Fruit fly (Drosophila melanogaster): ENCODE measurements around the gene bocks.

The bocks gene

DNA sequence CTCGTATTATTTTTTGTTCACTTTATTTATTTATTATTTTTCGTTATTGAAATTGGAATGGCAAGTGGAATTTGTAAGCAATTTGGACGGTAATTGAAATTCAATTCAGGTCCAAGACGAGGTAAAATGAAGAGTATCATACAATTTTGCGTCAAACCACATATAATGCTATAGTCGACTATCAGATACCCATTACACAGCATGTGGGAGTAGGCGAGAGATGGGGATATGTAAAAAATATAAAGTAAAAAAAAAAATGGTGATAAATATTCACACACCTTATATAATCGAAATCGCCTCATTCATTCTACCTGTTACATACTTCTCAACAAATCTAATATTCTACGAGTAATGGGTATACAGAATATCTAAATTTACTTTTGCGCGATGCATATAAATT is 21.4 kb upstream of the bocks start (continued):
- peak; percentile 23 for TF ChIP-seq topi (GFP tag; optimal IDR thresholded peaks at IDR 0.05)
- TF ChIP-seq Hr38 (GFP tag; optimal IDR thresholded peaks at IDR 0.05) = no peak
- no peak for TF ChIP-seq achi (GFP tag; optimal IDR thresholded peaks at IDR 0.05)
- TF ChIP-seq fd59A (GFP tag; optimal IDR thresholded peaks at IDR 0.05) = no peak
- TF ChIP-seq spab (GFP tag; optimal IDR thresholded peaks at IDR 0.05) = no peak
- TF ChIP-seq CG10669 (GFP tag; optimal IDR thresholded peaks at IDR 0.05) = no peak
- no peak for TF ChIP-seq Blimp-1 (GFP tag; optimal IDR thresholded peaks at IDR 0.05)
- no peak for TF ChIP-seq OdsH (GFP tag; optimal IDR thresholded peaks at IDR 0.05)
- no peak for TF ChIP-seq CG7368 (GFP tag; optimal IDR thresholded peaks at IDR 0.05)
- TF ChIP-seq CG6808 (GFP tag; optimal IDR thresholded peaks at IDR 0.05) = no peak
- peak; percentile 39 for TF ChIP-seq vri (GFP tag; optimal IDR thresholded peaks at IDR 0.05)

DNA sequence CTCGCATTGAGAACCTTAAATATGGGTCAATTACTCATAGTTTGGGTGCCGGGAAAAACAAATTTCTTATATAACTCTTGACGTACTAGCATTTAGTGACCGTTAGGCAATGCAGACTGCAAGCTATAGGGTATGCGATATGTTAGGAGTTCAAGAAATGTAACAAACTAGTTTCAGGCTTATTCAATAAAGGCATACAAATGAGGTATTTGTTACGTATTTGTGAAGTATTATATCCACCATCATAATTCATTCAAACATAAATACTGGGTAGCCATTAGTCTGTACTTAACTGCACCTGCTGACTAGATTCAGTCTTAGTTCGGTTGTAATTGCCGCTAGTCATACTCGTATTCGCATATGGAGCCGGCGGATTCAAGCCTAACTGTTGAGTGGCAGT is 17.4 kb upstream of the bocks start:
- TF ChIP-seq fkh (GFP tag; optimal IDR thresholded peaks at IDR 0.05) (no peak), Met (GFP tag; optimal IDR thresholded peaks at IDR 0.05) (no peak), acj6 (GFP tag; optimal IDR thresholded peaks at IDR 0.05) (no peak), CG32006 (GFP tag; optimal IDR thresholded peaks at IDR 0.05) (peak; percentile 23), CG34406 (GFP tag; optimal IDR thresholded peaks at IDR 0.05) (no peak), topi (GFP tag; optimal IDR thresholded peaks at IDR 0.05) (no peak), Eip75B (GFP tag; optimal IDR thresholded peaks at IDR 0.05) (no peak), CG9139 (GFP tag; optimal IDR thresholded peaks at IDR 0.05) (no peak)

- no peak for TF ChIP-seq Blimp-1 (GFP tag; optimal IDR thresholded peaks at IDR 0.05)
- no peak for TF ChIP-seq Met (GFP tag; optimal IDR thresholded peaks at IDR 0.05)
- TF ChIP-seq CG10631 (GFP tag; optimal IDR thresholded peaks at IDR 0.05) = no peak
- no peak for TF ChIP-seq fd59A (GFP tag; optimal IDR thresholded peaks at IDR 0.05)
- TF ChIP-seq CG8632 (GFP tag; optimal IDR thresholded peaks at IDR 0.05) = no peak
- TF ChIP-seq Hr39 (GFP tag; optimal IDR thresholded peaks at IDR 0.05) = no peak
- TF ChIP-seq CG11902 (GFP tag; optimal IDR thresholded peaks at IDR 0.05) = no peak
- no peak for TF ChIP-seq fd85E (GFP tag; optimal IDR thresholded peaks at IDR 0.05)
- no peak for TF ChIP-seq CG15336 (GFP tag; IDR thresholded peaks at IDR 0.05)
- TF ChIP-seq fkh (GFP tag; optimal IDR thresholded peaks at IDR 0.05) = peak; percentile 53
- TF ChIP-seq CG11294 (GFP tag; IDR thresholded peaks at IDR 0.05) = no peak
- no peak for TF ChIP-seq esn (GFP tag; optimal IDR thresholded peaks at IDR 0.05)
- peak; percentile 3 to 7 for TF ChIP-seq ss (GFP tag; optimal IDR thresholded peaks at IDR 0.05)
- no peak for TF ChIP-seq Ets21C (GFP tag; optimal IDR thresholded peaks at IDR 0.05)
- TF ChIP-seq OdsH (GFP tag; optimal IDR thresholded peaks at IDR 0.05) = no peak
- TF ChIP-seq vri (GFP tag; optimal IDR thresholded peaks at IDR 0.05) = no peak
- TF ChIP-seq CG8119 (GFP tag; IDR thresholded peaks at IDR 0.05) = no peak
- peak; percentile 27 for TF ChIP-seq CG6854 (GFP tag; optimal IDR thresholded peaks at IDR 0.05)
- no peak for TF ChIP-seq CG3919 (GFP tag; optimal IDR thresholded peaks at IDR 0.05)
- TF ChIP-seq pdm3 (GFP tag; optimal IDR thresholded peaks at IDR 0.05) = no peak
- TF ChIP-seq acj6 (GFP tag; optimal IDR thresholded peaks at IDR 0.05) = no peak
- no peak for TF ChIP-seq CG9139 (GFP tag; optimal IDR thresholded peaks at IDR 0.05)
- peak; percentile 44 for TF ChIP-seq Eip78C (GFP tag)
- peak; percentile 53 for TF ChIP-seq svp (GFP tag)
- no peak for TF ChIP-seq CG11762 (GFP tag; optimal IDR thresholded peaks at IDR 0.05; ENCODE audit: insufficient read depth)
- no peak for TF ChIP-seq CG7368 (GFP tag; optimal IDR thresholded peaks at IDR 0.05)
- no peak for TF ChIP-seq achi (GFP tag; optimal IDR thresholded peaks at IDR 0.05)
Observed at dm6 chr3R:9606913-9607804, 16.4 kb upstream of the bocks start.

- TF ChIP-seq Eip93F (GFP tag; optimal IDR thresholded peaks at IDR 0.05) (no peak), fd59A (GFP tag; optimal IDR thresholded peaks at IDR 0.05) (peak; percentile 63), CG6792 (GFP tag; optimal IDR thresholded peaks at IDR 0.05) (peak; percentile 59), CG8632 (GFP tag; optimal IDR thresholded peaks at IDR 0.05) (peak; percentile 35), svp (GFP tag) (peak; percentile 75), Hr38 (GFP tag; optimal IDR thresholded peaks at IDR 0.05) (no peak), topi (GFP tag; optimal IDR thresholded peaks at IDR 0.05) (peak; percentile 54), net (GFP tag; optimal IDR thresholded peaks at IDR 0.05) (peak; percentile 31), Ets21C (GFP tag; optimal IDR thresholded peaks at IDR 0.05) (peak; percentile 36), esn (GFP tag; optimal IDR thresholded peaks at IDR 0.05) (peak; percentile 67), CG3919 (GFP tag; optimal IDR thresholded peaks at IDR 0.05) (peak; percentile 75), Met (GFP tag; optimal IDR thresholded peaks at IDR 0.05) (peak; percentile 52), pdm3 (GFP tag; optimal IDR thresholded peaks at IDR 0.05) (peak; percentile 63), CG3032 (tag; optimal IDR thresholded peaks at IDR 0.05) (peak; percentile 63), achi (GFP tag; optimal IDR thresholded peaks at IDR 0.05) (peak; percentile 61), CG16779 (tag; optimal IDR thresholded peaks at IDR 0.05) (peak; percentile 25), CG11902 (GFP tag; optimal IDR thresholded peaks at IDR 0.05) (no peak), dsx (GFP tag; optimal IDR thresholded peaks at IDR 0.05; ENCODE audit: poor library complexity, severe bottlenecking) (peak; percentile 61), CG6854 (GFP tag; optimal IDR thresholded peaks at IDR 0.05) (peak; percentile 7), CG11762 (GFP tag; optimal IDR thresholded peaks at IDR 0.05; ENCODE audit: insufficient read depth) (peak; percentile 17), Gug (GFP tag; IDR thresholded peaks at IDR 0.05) (no peak; the same call in 1 of the 2 replicates)
Observed at dm6 chr3R:9605084-9605483, 14.3 kb upstream of the bocks start.

All from whole organism, prepupa.